Fruit fly (Drosophila melanogaster) whole organism, adult: ENCODE measurements around the gene myo.

Experiments
- CG11617 ChIP-seq: fragments of 200-800 bp; sonication (Bioruptor generic); optimal IDR thresholded peaks from 2 replicates; lab custom pipeline; 2017; ENCODE audit warnings: mild to moderate bottlenecking, missing biosample characterization, missing genetic modification reagents, missing genetic modification characterization
- CG12768 ChIP-seq: fragments of 200-800 bp; sonication (Bioruptor generic); optimal IDR thresholded peaks from 2 replicates; lab custom pipeline; 2017; ENCODE audit warnings: missing biosample characterization, missing genetic modification characterization, mild to moderate bottlenecking, moderate library complexity, missing genetic modification reagents
- CG14711 ChIP-seq: fragments of 200-800 bp; sonication (Bioruptor generic); optimal IDR thresholded peaks from 2 replicates; lab custom pipeline; 2018; ENCODE audit warnings: missing biosample characterization, mild to moderate bottlenecking, missing genetic modification characterization, moderate library complexity
- CG1620 ChIP-seq: fragments of 200-800 bp; sonication (Bioruptor generic); optimal IDR thresholded peaks from 2 replicates; lab custom pipeline; 2016; ENCODE audit warnings: missing biosample characterization, missing genetic modification characterization
- CG33017 ChIP-seq: fragments of 200-800 bp; sonication (Bioruptor generic); optimal IDR thresholded peaks from 2 replicates; lab custom pipeline; 2018; ENCODE audit warnings: missing biosample characterization, mild to moderate bottlenecking, missing genetic modification characterization, moderate library complexity
- CG5204 ChIP-seq: fragments of 200-800 bp; sonication (Bioruptor generic); optimal IDR thresholded peaks from 2 replicates; lab custom pipeline; 2016; ENCODE audit warnings: missing biosample characterization, missing genetic modification characterization
- CG7045 ChIP-seq: fragments of 200-800 bp; sonication (Bioruptor generic); optimal IDR thresholded peaks from 2 replicates; lab custom pipeline; 2017; ENCODE audit warnings: missing biosample characterization, mild to moderate bottlenecking, missing genetic modification characterization
- CG7101 ChIP-seq: fragments of 200-800 bp; sonication (Bioruptor generic); optimal IDR thresholded peaks from 2 replicates; lab custom pipeline; 2018; ENCODE audit warnings: missing biosample characterization, mild to moderate bottlenecking, missing genetic modification characterization, moderate library complexity
- Clk ChIP-seq: fragments of 200-800 bp; sonication (Bioruptor generic); optimal IDR thresholded peaks from 2 replicates; lab custom pipeline; 2017; ENCODE audit warnings: missing biosample characterization, missing genetic modification characterization
- Crg-1 ChIP-seq: fragments of 200-800 bp; sonication (Bioruptor generic); optimal IDR thresholded peaks from 2 replicates; lab custom pipeline; 2016; ENCODE audit warnings: missing biosample characterization, missing genetic modification characterization
- Hr96 ChIP-seq: fragments of 200-800 bp; sonication (Bioruptor generic); optimal IDR thresholded peaks from 2 replicates; lab custom pipeline; 2016; ENCODE audit warnings: missing biosample characterization, missing genetic modification characterization
- Mnt ChIP-seq: fragments of 200-800 bp; sonication (Bioruptor generic); optimal IDR thresholded peaks from 2 replicates; lab custom pipeline; 2016; ENCODE audit warnings: missing biosample characterization, mild to moderate bottlenecking, missing genetic modification characterization
- bab1 ChIP-seq: fragments of 200-800 bp; sonication (Bioruptor generic); optimal IDR thresholded peaks from 3 replicates; lab custom pipeline; 2019; ENCODE audit warnings: missing biosample characterization, mild to moderate bottlenecking, missing genetic modification characterization, moderate library complexity
- cic ChIP-seq: fragments of 200-800 bp; sonication (Bioruptor generic); optimal IDR thresholded peaks from 2 replicates; lab custom pipeline; 2017; ENCODE audit warnings: missing biosample characterization, mild to moderate bottlenecking, missing genetic modification characterization, moderate library complexity
- cnc ChIP-seq, 2 experiments: fragments of >200 bp; optimal IDR thresholded peaks; 2 replicates each; lab custom pipeline; 2017
- kay ChIP-seq: fragments of 200-800 bp; sonication (Bioruptor generic); peaks from one replicate; lab custom pipeline; 2016; ENCODE audit warnings: missing biosample characterization, missing genetic modification characterization, borderline replicate concordance
- ovo ChIP-seq: fragments of 200-800 bp; sonication (Bioruptor generic); optimal IDR thresholded peaks from 2 replicates; lab custom pipeline; 2016; ENCODE audit warnings: missing biosample characterization, missing genetic modification characterization
- pad ChIP-seq: fragments of 200-800 bp; sonication (Bioruptor generic); optimal IDR thresholded peaks from 3 replicates; lab custom pipeline; 2017; ENCODE audit warnings: missing biosample characterization, missing genetic modification characterization, mild to moderate bottlenecking, moderate library complexity, missing genetic modification reagents
- tj ChIP-seq: fragments of 200-800 bp; sonication (Bioruptor generic); optimal IDR thresholded peaks from 3 replicates; lab custom pipeline; 2017; ENCODE audit warnings: missing biosample characterization, mild to moderate bottlenecking, missing genetic modification characterization, moderate library complexity
- toe ChIP-seq: fragments of 200-800 bp; sonication (Bioruptor generic); optimal IDR thresholded peaks from 2 replicates; lab custom pipeline; 2016; ENCODE audit warnings: missing biosample characterization, missing genetic modification characterization

myo gene

dm6 chr4:697463-697862 lies 1.6 kb upstream of the myo start, which contains the start of gene ey:
Gene ey, plus strand, starts transcription at chr4:697689.
- TF ChIP-seq Crg-1 (GFP tag; lab: Kevin White, UChicago): peak; percentile 28
- TF ChIP-seq cic (GFP tag; lab: Kevin White, UChicago): no peak
- peak; percentile 49 for TF ChIP-seq toe (GFP tag; lab: Kevin White, UChicago)
- TF ChIP-seq CG33017: no peak
- no peak for TF ChIP-seq Mnt
- peak; percentile 46 for TF ChIP-seq CG12768 (GFP tag; lab: Kevin White, UChicago)
- TF ChIP-seq CG1620 (GFP tag; lab: Kevin White, UChicago): peak; percentile 54
- no peak for TF ChIP-seq pad (GFP tag; lab: Kevin White, UChicago)
- no peak for TF ChIP-seq CG7101
- no peak for TF ChIP-seq kay (GFP tag; lab: Kevin White, UChicago)
- no peak for TF ChIP-seq Hr96 (GFP tag; lab: Kevin White, UChicago)
- TF ChIP-seq CG7045 (GFP tag; lab: Kevin White, UChicago): no peak
- TF ChIP-seq tj (GFP tag; lab: Kevin White, UChicago): no peak
- no peak for TF ChIP-seq ovo (GFP tag; lab: Kevin White, UChicago)
- TF ChIP-seq CG11617 (GFP tag; lab: Kevin White, UChicago): no peak
- TF ChIP-seq cnc (optimal IDR thresholded peaks at IDR 0.05; lab: Kevin White, UChicago): no peak
- peak; percentile 13 for TF ChIP-seq CG14711 (tag; lab: Kevin White, UChicago)
- no peak for TF ChIP-seq Clk
- TF ChIP-seq bab1 (GFP tag; lab: Kevin White, UChicago): no peak
- peak; percentile 35 for TF ChIP-seq CG5204

dm6 chr4:696638-697037 lies 783 bp upstream of the myo start:
- TF ChIP-seq CG12768 (GFP tag; lab: Kevin White, UChicago): no peak
- peak; percentile 95 for TF ChIP-seq kay (GFP tag; lab: Kevin White, UChicago)
- peak; percentile 59 for TF ChIP-seq CG14711 (tag; lab: Kevin White, UChicago)
- TF ChIP-seq toe (GFP tag; lab: Kevin White, UChicago): peak; percentile 49
- TF ChIP-seq Clk: no peak
- TF ChIP-seq CG5204: peak; percentile 54
- no peak for TF ChIP-seq ovo (GFP tag; lab: Kevin White, UChicago)
- TF ChIP-seq CG7101: peak; percentile 38
- peak; percentile 40 for TF ChIP-seq CG33017
- TF ChIP-seq bab1 (GFP tag; lab: Kevin White, UChicago): no peak
- TF ChIP-seq CG11617 (GFP tag; lab: Kevin White, UChicago): peak; percentile 1
- TF ChIP-seq cic (GFP tag; lab: Kevin White, UChicago): no peak
- TF ChIP-seq Mnt: peak; percentile 35
- TF ChIP-seq CG7045 (GFP tag; lab: Kevin White, UChicago): peak; percentile 1
- no peak for TF ChIP-seq Hr96 (GFP tag; lab: Kevin White, UChicago)
- no peak for TF ChIP-seq cnc (optimal IDR thresholded peaks at IDR 0.05; lab: Kevin White, UChicago)
- peak; percentile 37 for TF ChIP-seq tj (GFP tag; lab: Kevin White, UChicago)
- TF ChIP-seq pad (GFP tag; lab: Kevin White, UChicago): peak; percentile 5
- TF ChIP-seq Crg-1 (GFP tag; lab: Kevin White, UChicago): no peak
- peak; percentile 51 for TF ChIP-seq CG1620 (GFP tag; lab: Kevin White, UChicago)

DNA sequence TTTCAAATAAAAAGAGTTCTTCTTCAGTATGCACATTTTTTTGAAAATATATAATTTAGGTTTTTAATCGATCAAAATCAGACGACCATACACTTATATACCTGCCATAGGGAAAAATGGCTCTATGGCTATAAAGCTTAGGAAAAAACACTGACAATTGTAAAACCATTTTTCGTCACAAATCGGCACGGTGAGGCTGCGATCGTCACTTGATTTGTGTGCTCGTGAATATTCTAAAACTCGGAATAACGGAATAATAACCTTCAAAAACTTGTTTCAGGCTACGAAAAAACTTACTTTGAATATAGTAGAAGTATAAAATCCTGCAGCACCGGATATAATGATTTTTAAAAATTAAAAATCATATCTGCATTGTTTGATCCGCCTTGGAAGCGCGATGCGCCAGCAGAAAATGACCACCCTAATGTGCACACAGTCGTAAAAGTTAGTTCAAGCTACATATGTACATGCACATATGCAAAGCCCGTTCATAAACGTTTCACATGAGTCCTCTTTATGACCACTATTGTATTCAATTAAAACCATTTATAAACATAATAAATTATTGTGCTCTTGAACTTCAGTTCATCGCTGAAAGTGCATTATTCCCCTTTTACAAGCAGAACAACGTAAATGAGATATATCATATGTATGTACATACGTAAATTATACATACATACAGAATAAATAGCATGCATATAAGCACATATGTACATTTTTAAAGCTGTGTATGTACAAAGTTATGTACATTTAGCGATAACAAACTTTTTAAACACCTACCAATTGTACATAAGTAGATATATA lies 736 bp downstream of the myo start:
- no peak for TF ChIP-seq cnc (optimal IDR thresholded peaks at IDR 0.05; lab: Kevin White, UChicago)
- no peak for TF ChIP-seq CG33017
- TF ChIP-seq tj (GFP tag; lab: Kevin White, UChicago): no peak
- TF ChIP-seq CG12768 (GFP tag; lab: Kevin White, UChicago): peak; percentile 8
- TF ChIP-seq CG14711 (tag; lab: Kevin White, UChicago): peak; percentile 37
- TF ChIP-seq toe (GFP tag; lab: Kevin White, UChicago): no peak
- peak; percentile 37 for TF ChIP-seq Mnt
- TF ChIP-seq CG7101: no peak
- TF ChIP-seq CG1620 (GFP tag; lab: Kevin White, UChicago): no peak
- TF ChIP-seq pad (GFP tag; lab: Kevin White, UChicago): no peak
- peak; percentile 18 for TF ChIP-seq Crg-1 (GFP tag; lab: Kevin White, UChicago)
- peak; percentile 18 for TF ChIP-seq cic (GFP tag; lab: Kevin White, UChicago)
- TF ChIP-seq CG11617 (GFP tag; lab: Kevin White, UChicago): no peak
- TF ChIP-seq Hr96 (GFP tag; lab: Kevin White, UChicago): no peak
- peak; percentile 67 for TF ChIP-seq bab1 (GFP tag; lab: Kevin White, UChicago)
- TF ChIP-seq CG5204: peak; percentile 49
- no peak for TF ChIP-seq ovo (GFP tag; lab: Kevin White, UChicago)
- no peak for TF ChIP-seq CG7045 (GFP tag; lab: Kevin White, UChicago)
- TF ChIP-seq kay (GFP tag; lab: Kevin White, UChicago): peak; percentile 99

DNA sequence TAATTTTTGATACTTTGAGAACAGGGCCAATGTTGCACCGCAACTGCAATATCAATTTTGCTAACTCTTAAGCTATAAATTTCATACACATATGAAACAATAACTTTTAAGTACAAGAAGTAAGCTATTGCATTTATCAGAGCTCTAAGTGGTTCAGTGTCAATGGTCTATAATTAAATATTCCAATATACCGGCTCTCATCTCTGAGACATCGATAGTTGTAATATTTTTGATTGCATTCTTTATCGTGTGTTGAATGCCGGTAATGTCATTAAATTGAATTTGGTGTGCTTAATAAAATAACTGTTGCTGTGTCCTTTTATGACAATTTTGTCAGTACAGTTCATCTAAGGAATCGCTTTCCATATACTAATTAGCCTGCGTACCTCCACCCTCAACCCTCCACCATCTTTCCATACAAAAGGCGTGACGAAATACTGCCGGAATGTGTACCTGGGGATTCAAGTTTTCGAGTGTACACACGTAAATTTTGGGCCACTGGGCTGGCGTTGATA lies 24.9 kb downstream of the myo start, which contains the start of gene CG11360:
CG11360 (plus strand) TSS at position 238 of the 515 bp plus-strand sequence.
- TF ChIP-seq Clk (no peak), CG7101 (peak; percentile 33)

- TF ChIP-seq kay (GFP tag; lab: Kevin White, UChicago) (peak; percentile 63), Mnt (no peak)
These were observed 31.6 kb downstream of the myo start for dm6 chr4:664277-664676.
